Worm (Caenorhabditis elegans) whole organism, late embryonic: ENCODE results near the gene scl-25.

ENCODE experiments used
- K09A11.1 ChIP-seq: sonication (generic microtip); optimal IDR thresholded peaks from 2 replicates; lab custom pipeline; 2017; ENCODE audit warnings: antibody characterized with exemption, mild to moderate bottlenecking, missing genetic modification characterization, missing compliant biosample characterization; ENCODE audit not compliant: insufficient read depth
- T23F11.4 ChIP-seq: fragments of 200-800 bp; sonication (Bioruptor generic); optimal IDR thresholded peaks from 2 replicates; lab custom pipeline; 2018; ENCODE audit warnings: mild to moderate bottlenecking, missing genetic modification characterization, missing compliant biosample characterization
- Y22D7AL.16 ChIP-seq: sonication (generic microtip); optimal IDR thresholded peaks from 2 replicates; lab custom pipeline; 2016; ENCODE audit warnings: missing genetic modification characterization, missing compliant biosample characterization
- ahr-1 ChIP-seq: sonication (generic microtip); optimal IDR thresholded peaks from 2 replicates; lab custom pipeline; 2016; ENCODE audit warnings: missing genetic modification characterization, missing compliant biosample characterization
- ama-1 ChIP-seq: fragments of 150-350 bp; optimal IDR thresholded peaks from 2 replicates; lab custom pipeline; 2014
- ceh-18 ChIP-seq: sonication (generic microtip); optimal IDR thresholded peaks from 2 replicates; lab custom pipeline; 2016; ENCODE audit warnings: missing genetic modification characterization, missing compliant biosample characterization
- ceh-2 ChIP-seq: sonication (generic microtip); optimal IDR thresholded peaks from 2 replicates; lab custom pipeline; 2016; ENCODE audit warnings: missing genotype, missing genetic modification characterization, missing compliant biosample characterization
- ceh-22 ChIP-seq: sonication (generic microtip); optimal IDR thresholded peaks from 2 replicates; lab custom pipeline; 2017; ENCODE audit warnings: missing biosample characterization, missing genetic modification characterization
- ceh-30 ChIP-seq: fragments of 150-350 bp; optimal IDR thresholded peaks from 2 replicates; lab custom pipeline; 2014; ENCODE audit warnings: missing biosample characterization, missing genetic modification characterization
- ceh-48 ChIP-seq: sonication (generic microtip); optimal IDR thresholded peaks from 2 replicates; lab custom pipeline; 2016; ENCODE audit warnings: missing genetic modification characterization, inconsistent platforms, missing compliant biosample characterization
- ceh-6 ChIP-seq: fragments of 200-800 bp; sonication (Bioruptor generic); optimal IDR thresholded peaks from 2 replicates; lab custom pipeline; 2018; ENCODE audit warnings: mild to moderate bottlenecking, missing genetic modification characterization, missing compliant biosample characterization
- che-1 ChIP-seq: sonication (generic microtip); optimal IDR thresholded peaks from 2 replicates; lab custom pipeline; 2016; ENCODE audit warnings: mild to moderate bottlenecking, missing genetic modification characterization, missing compliant biosample characterization
- elt-2 ChIP-seq: sonication (generic microtip); optimal IDR thresholded peaks from 2 replicates; lab custom pipeline; 2016; ENCODE audit warnings: missing genetic modification reagents, missing genetic modification characterization, missing compliant biosample characterization
- elt-4 ChIP-seq: sonication (generic microtip); optimal IDR thresholded peaks from 2 replicates; lab custom pipeline; 2016; ENCODE audit warnings: missing genetic modification characterization, missing compliant biosample characterization
- ets-4 ChIP-seq: sonication (generic microtip); optimal IDR thresholded peaks from 2 replicates; lab custom pipeline; 2016; ENCODE audit warnings: missing genetic modification characterization, missing compliant biosample characterization
- eyg-1 ChIP-seq: sonication (generic microtip); optimal IDR thresholded peaks from 2 replicates; lab custom pipeline; 2016; ENCODE audit warnings: missing genotype, missing genetic modification characterization, missing compliant biosample characterization
- fkh-6 ChIP-seq: sonication (generic microtip); optimal IDR thresholded peaks from 2 replicates; lab custom pipeline; 2016; ENCODE audit warnings: missing genetic modification characterization, missing compliant biosample characterization
- gmeb-2 ChIP-seq: sonication (generic microtip); optimal IDR thresholded peaks from 2 replicates; lab custom pipeline; 2016; ENCODE audit warnings: missing genetic modification characterization, inconsistent platforms, missing compliant biosample characterization
- hlh-15 ChIP-seq: sonication (generic microtip); optimal IDR thresholded peaks from 2 replicates; lab custom pipeline; 2016; ENCODE audit warnings: missing genetic modification characterization, missing compliant biosample characterization
- hlh-30 ChIP-seq: sonication (generic microtip); optimal IDR thresholded peaks from 2 replicates; lab custom pipeline; 2017; ENCODE audit warnings: antibody characterized with exemption, missing genetic modification characterization, missing compliant biosample characterization; ENCODE audit not compliant: insufficient read depth
- hlh-8 ChIP-seq: sonication (generic microtip); optimal IDR thresholded peaks from 2 replicates; lab custom pipeline; 2016; ENCODE audit warnings: missing genotype, missing genetic modification characterization, missing compliant biosample characterization
- madf-2 ChIP-seq: sonication (generic microtip); optimal IDR thresholded peaks from 2 replicates; lab custom pipeline; 2017; ENCODE audit warnings: missing genetic modification characterization, missing compliant biosample characterization
- nfya-1 ChIP-seq: sonication (generic microtip); optimal IDR thresholded peaks from 2 replicates; lab custom pipeline; 2017; ENCODE audit warnings: missing genetic modification characterization, mild to moderate bottlenecking, missing compliant biosample characterization, antibody characterized with exemption, moderate library complexity
- nhr-232 ChIP-seq: sonication (generic microtip); optimal IDR thresholded peaks from 2 replicates; lab custom pipeline; 2016; ENCODE audit warnings: missing genetic modification characterization, missing compliant biosample characterization
- npax-4 ChIP-seq: sonication (generic microtip); optimal IDR thresholded peaks from 2 replicates; lab custom pipeline; 2016; ENCODE audit warnings: missing genetic modification characterization, missing compliant biosample characterization
- odd-2 ChIP-seq: sonication (generic microtip); optimal IDR thresholded peaks from 2 replicates; lab custom pipeline; 2017; ENCODE audit warnings: antibody characterized with exemption, mild to moderate bottlenecking, missing genetic modification characterization, missing compliant biosample characterization
- pat-9 ChIP-seq: fragments of 200-800 bp; sonication (Bioruptor generic); optimal IDR thresholded peaks from 2 replicates; lab custom pipeline; 2018; ENCODE audit warnings: mild to moderate bottlenecking, missing genetic modification characterization, moderate library complexity, missing compliant biosample characterization
- pha-2 ChIP-seq: sonication (generic microtip); optimal IDR thresholded peaks from 2 replicates; lab custom pipeline; 2017; ENCODE audit warnings: mild to moderate bottlenecking, missing genetic modification characterization, missing compliant biosample characterization
- pqm-1 ChIP-seq: sonication (generic microtip); optimal IDR thresholded peaks from 2 replicates; lab custom pipeline; 2016; ENCODE audit warnings: missing genetic modification characterization, missing compliant biosample characterization
- pros-1 ChIP-seq: fragments of 150-350 bp; optimal IDR thresholded peaks from 2 replicates; lab custom pipeline; 2014; ENCODE audit warnings: missing biosample characterization, missing genetic modification reagents, missing genetic modification characterization
- sdc-2 ChIP-seq: sonication (generic microtip); optimal IDR thresholded peaks from 2 replicates; lab custom pipeline; 2016; ENCODE audit warnings: missing genotype, missing genetic modification characterization, missing compliant biosample characterization
- sox-2 ChIP-seq: fragments of 200-800 bp; sonication (Bioruptor generic); IDR thresholded peaks from 2 replicates; pipeline ENCODE4 v1.3.6; 2022; ENCODE audit warnings: missing genetic modification reagents, missing genetic modification characterization, missing compliant biosample characterization
- sox-4 ChIP-seq: sonication (generic microtip); optimal IDR thresholded peaks from 2 replicates; lab custom pipeline; 2017; ENCODE audit warnings: mild to moderate bottlenecking, missing genetic modification characterization, inconsistent platforms, missing compliant biosample characterization
- syd-9 ChIP-seq: sonication (generic microtip); optimal IDR thresholded peaks from 2 replicates; lab custom pipeline; 2016; ENCODE audit warnings: mild to moderate bottlenecking, missing genetic modification characterization, moderate library complexity, missing compliant biosample characterization
- ttx-3 ChIP-seq: sonication (generic microtip); optimal IDR thresholded peaks from 2 replicates; lab custom pipeline; 2016; ENCODE audit warnings: missing genetic modification reagents, missing genetic modification characterization, missing compliant biosample characterization
- unc-55 ChIP-seq: sonication (generic microtip); optimal IDR thresholded peaks from 2 replicates; lab custom pipeline; 2017; ENCODE audit warnings: missing biosample characterization, missing genetic modification reagents, missing genetic modification characterization
- unc-86 ChIP-seq: sonication (generic microtip); optimal IDR thresholded peaks from 2 replicates; lab custom pipeline; 2016; ENCODE audit warnings: missing genetic modification characterization, missing compliant biosample characterization
- ztf-16 ChIP-seq: sonication (generic microtip); optimal IDR thresholded peaks from 2 replicates; lab custom pipeline; 2017; ENCODE audit warnings: missing genetic modification characterization, missing compliant biosample characterization

Gene scl-25

ce11 chrV:17240579-17241277 is 15.2 kb downstream of the scl-25 start:
- TF ChIP-seq pqm-1 (tag; lab: Kevin White, UChicago) (no peak), pha-2 (tag; lab: Kevin White, UChicago) (no peak), ceh-2 (tag; lab: Kevin White, UChicago) (no peak), hlh-30 (no peak), ttx-3 (tag; lab: Kevin White, UChicago) (no peak)

ce11 chrV:17241278-17241661 is 15.8 kb downstream of the scl-25 start:
- TF ChIP-seq elt-2 (tag; lab: Kevin White, UChicago) (peak; percentile 32), eyg-1 (no peak)

ce11 chrV:17242552-17242951 is 17.1 kb downstream of the scl-25 start, which contains the start of gene Y68A4B.3:
Gene Y68A4B.3 (minus strand): TSS chrV:17242652.
- no peak for TF ChIP-seq madf-2 (tag; lab: Kevin White, UChicago)
- no peak for TF ChIP-seq ceh-18
- TF ChIP-seq hlh-15, result no peak
- TF ChIP-seq, all 69 proteins: peak for 0

- TF ChIP-seq elt-2 (tag; lab: Kevin White, UChicago) (peak; percentile 37), che-1 (no peak)
Observed at ce11 chrV:17243016-17243415, 17.5 kb downstream of the scl-25 start.

- TF ChIP-seq unc-86 (tag; lab: Kevin White, UChicago) (no peak), K09A11.1 (tag; lab: Kevin White, UChicago) (no peak), T23F11.4 (no peak), ceh-6 (no peak), elt-4 (tag; lab: Kevin White, UChicago) (no peak), ama-1 (lab: Kevin White, UChicago) (no peak), nhr-232 (tag; lab: Kevin White, UChicago) (no peak), fkh-6 (tag; lab: Kevin White, UChicago) (no peak), Y22D7AL.16 (no peak), che-1 (no peak), ceh-2 (tag; lab: Kevin White, UChicago) (no peak), odd-2 (no peak), ztf-16 (tag; lab: Kevin White, UChicago) (no peak), ceh-30 (no peak), ets-4 (tag; lab: Kevin White, UChicago) (no peak), ceh-48 (tag; lab: Kevin White, UChicago) (no peak), sdc-2 (tag; lab: Kevin White, UChicago) (no peak), hlh-8 (tag; lab: Kevin White, UChicago) (no peak), ceh-22 (tag; lab: Kevin White, UChicago) (no peak), elt-2 (tag; lab: Kevin White, UChicago) (no peak)
Observed at ce11 chrV:17245406-17245805, 19.9 kb downstream of the scl-25 start, which contains the start of gene clec-242. Gene clec-242 (minus strand): TSS chrV:17245506.

ce11 chrV:17248915-17249314 is 23.4 kb downstream of the scl-25 start, which contains the start of gene clec-243:
Gene clec-243 (minus strand): TSS chrV:17249015.
- TF ChIP-seq pqm-1 (tag; lab: Kevin White, UChicago) (no peak), sox-4 (tag; lab: Kevin White, UChicago) (no peak), ceh-30 (no peak), nfya-1 (no peak), gmeb-2 (tag; lab: Kevin White, UChicago) (no peak), syd-9 (no peak), K09A11.1 (tag; lab: Kevin White, UChicago) (no peak), pros-1 (tag; lab: Kevin White, UChicago) (no peak), ahr-1 (no peak), fkh-6 (tag; lab: Kevin White, UChicago) (no peak), ceh-6 (no peak), pat-9 (no peak), ttx-3 (tag; lab: Kevin White, UChicago) (no peak), sox-2 (no peak), ets-4 (tag; lab: Kevin White, UChicago) (no peak), unc-86 (tag; lab: Kevin White, UChicago) (no peak), unc-55 (GFP tag; lab: Kevin White, UChicago) (no peak), npax-4 (no peak), eyg-1 (no peak)
